Fruit fly (Drosophila melanogaster) whole organism, prepupa: ENCODE results near the gene CstF64.

Source experiments
- Blimp-1 ChIP-seq: fragments of 200-800 bp; sonication (Bioruptor generic); optimal IDR thresholded peaks from 3 replicates; lab custom pipeline; 2017; ENCODE audit warnings: missing biosample characterization, missing genetic modification characterization, mild to moderate bottlenecking, moderate library complexity, missing genetic modification reagents
- CG11294 ChIP-seq: fragments of 200-800 bp; sonication (Bioruptor generic); IDR thresholded peaks from 2 replicates; pipeline ENCODE4 v1.3.6; 2022; ENCODE audit warnings: missing biosample characterization, missing genetic modification characterization
- CG11762 ChIP-seq: fragments of 200-800 bp; sonication (Bioruptor generic); optimal IDR thresholded peaks from 3 replicates; lab custom pipeline; 2016; ENCODE audit warnings: missing biosample characterization, missing genetic modification characterization; ENCODE audit not compliant: insufficient read depth
- CG11902 ChIP-seq: fragments of 200-800 bp; sonication (Bioruptor generic); optimal IDR thresholded peaks from 3 replicates; lab custom pipeline; 2016; ENCODE audit warnings: missing biosample characterization, missing genetic modification characterization
- CG15336 ChIP-seq: fragments of 200-800 bp; sonication (Bioruptor generic); IDR thresholded peaks from 2 replicates; pipeline ENCODE4 v1.3.6; 2022; ENCODE audit warnings: missing biosample characterization, missing genetic modification characterization
- CG1621 ChIP-seq: fragments of 200-800 bp; sonication (Bioruptor generic); optimal IDR thresholded peaks from 3 replicates; lab custom pipeline; 2018; ENCODE audit warnings: missing biosample characterization, mild to moderate bottlenecking, missing genetic modification characterization
- CG16779 ChIP-seq: fragments of 200-800 bp; sonication (Bioruptor generic); optimal IDR thresholded peaks from 3 replicates; lab custom pipeline; 2017; ENCODE audit warnings: missing biosample characterization, mild to moderate bottlenecking, missing genetic modification characterization
- CG3032 ChIP-seq: fragments of 200-800 bp; optimal IDR thresholded peaks from 2 replicates; lab custom pipeline; 2019; ENCODE audit warnings: missing biosample characterization, mild to moderate bottlenecking, missing genetic modification characterization, moderate library complexity
- CG32006 ChIP-seq: fragments of 200-800 bp; sonication (Bioruptor generic); optimal IDR thresholded peaks from 3 replicates; lab custom pipeline; 2017; ENCODE audit warnings: missing biosample characterization, mild to moderate bottlenecking, missing genetic modification characterization
- CG34406 ChIP-seq: fragments of 200-800 bp; sonication (Bioruptor generic); optimal IDR thresholded peaks from 3 replicates; lab custom pipeline; 2016; ENCODE audit warnings: missing biosample characterization, missing genetic modification characterization
- CG3919 ChIP-seq: fragments of 200-800 bp; sonication (Bioruptor generic); optimal IDR thresholded peaks from 3 replicates; lab custom pipeline; 2016; ENCODE audit warnings: missing biosample characterization, missing genetic modification characterization
- CG4318 ChIP-seq: fragments of 200-800 bp; sonication (Bioruptor generic); optimal IDR thresholded peaks from 3 replicates; lab custom pipeline; 2017; ENCODE audit warnings: missing biosample characterization, mild to moderate bottlenecking, missing genetic modification characterization
- CG6163 ChIP-seq: fragments of 200-800 bp; sonication (Bioruptor generic); IDR thresholded peaks from 3 replicates; pipeline ENCODE4 v1.3.6; 2022; ENCODE audit warnings: missing biosample characterization, missing genetic modification characterization
- CG6276 ChIP-seq: fragments of 200-800 bp; sonication (Bioruptor generic); optimal IDR thresholded peaks from 2 replicates; lab custom pipeline; 2017; ENCODE audit warnings: missing biosample characterization, mild to moderate bottlenecking, missing genetic modification characterization
- CG6792 ChIP-seq: fragments of 200-800 bp; sonication (Bioruptor generic); optimal IDR thresholded peaks from 3 replicates; lab custom pipeline; 2016; ENCODE audit warnings: missing biosample characterization, missing genetic modification characterization
- CG6808 ChIP-seq: fragments of 200-800 bp; sonication (Bioruptor generic); optimal IDR thresholded peaks from 3 replicates; lab custom pipeline; 2017; ENCODE audit warnings: missing biosample characterization, missing genetic modification characterization, mild to moderate bottlenecking, moderate library complexity, missing genetic modification reagents
- CG6854 ChIP-seq: fragments of 200-800 bp; sonication (Bioruptor generic); optimal IDR thresholded peaks from 2 replicates; lab custom pipeline; 2017; ENCODE audit warnings: missing biosample characterization, mild to moderate bottlenecking, missing genetic modification characterization
- CG7368 ChIP-seq: fragments of 200-800 bp; sonication (Bioruptor generic); optimal IDR thresholded peaks from 3 replicates; lab custom pipeline; 2016; ENCODE audit warnings: missing biosample characterization, missing genetic modification characterization
- CG8119 ChIP-seq: fragments of 200-800 bp; sonication (Bioruptor generic); IDR thresholded peaks from 3 replicates; pipeline ENCODE4 v1.3.6; 2022; ENCODE audit warnings: missing biosample characterization, missing genetic modification characterization
- CG8319 ChIP-seq: fragments of 200-800 bp; sonication (Bioruptor generic); optimal IDR thresholded peaks from 3 replicates; lab custom pipeline; 2016; ENCODE audit warnings: missing biosample characterization, missing genetic modification characterization
- CG8632 ChIP-seq: fragments of 200-800 bp; sonication (Bioruptor generic); optimal IDR thresholded peaks from 3 replicates; lab custom pipeline; 2016; ENCODE audit warnings: missing biosample characterization, missing genetic modification characterization
- CG9139 ChIP-seq: fragments of 200-800 bp; sonication (Bioruptor generic); optimal IDR thresholded peaks from 3 replicates; lab custom pipeline; 2017; ENCODE audit warnings: missing biosample characterization, mild to moderate bottlenecking, missing genetic modification characterization
- Eip75B ChIP-seq: fragments of 200-800 bp; sonication (Bioruptor generic); optimal IDR thresholded peaks from 3 replicates; lab custom pipeline; 2016; ENCODE audit warnings: missing biosample characterization, missing genetic modification characterization
- Eip78C ChIP-seq: fragments of 200-800 bp; sonication (Bioruptor generic); peaks from one replicate; lab custom pipeline; 2016; ENCODE audit warnings: missing biosample characterization, missing genetic modification characterization
- Eip93F ChIP-seq: fragments of 200-800 bp; sonication (Bioruptor generic); optimal IDR thresholded peaks from 2 replicates; lab custom pipeline; 2016; ENCODE audit warnings: missing biosample characterization, mild to moderate bottlenecking, missing genetic modification characterization
- Ets21C ChIP-seq: fragments of 200-800 bp; sonication (Bioruptor generic); optimal IDR thresholded peaks from 3 replicates; lab custom pipeline; 2016; ENCODE audit warnings: missing biosample characterization, missing genetic modification characterization
- Gug ChIP-seq: fragments of 200-800 bp; sonication (Bioruptor generic); IDR thresholded peaks from 2 replicates; pipeline ENCODE4 v1.3.6; 2022; ENCODE audit warnings: missing biosample characterization, missing genetic modification characterization
- Hr38 ChIP-seq: sonication (Bioruptor generic); optimal IDR thresholded peaks from 2 replicates; lab custom pipeline; 2016; ENCODE audit warnings: missing biosample characterization, missing genetic modification characterization
- Hr4 ChIP-seq: fragments of 200-800 bp; sonication (Bioruptor generic); optimal IDR thresholded peaks from 3 replicates; lab custom pipeline; 2016; ENCODE audit warnings: missing biosample characterization, missing genetic modification characterization
- Lpt ChIP-seq: fragments of 200-800 bp; sonication (Bioruptor generic); optimal IDR thresholded peaks from 3 replicates; lab custom pipeline; 2016; ENCODE audit warnings: missing biosample characterization, missing genetic modification characterization
- Met ChIP-seq: fragments of 200-800 bp; sonication (Bioruptor generic); optimal IDR thresholded peaks from 3 replicates; lab custom pipeline; 2016; ENCODE audit warnings: missing biosample characterization, missing genetic modification characterization
- OdsH ChIP-seq: fragments of 200-800 bp; sonication (Bioruptor generic); optimal IDR thresholded peaks from 3 replicates; lab custom pipeline; 2016; ENCODE audit warnings: missing biosample characterization, missing genetic modification characterization
- Smox ChIP-seq: fragments of 200-800 bp; sonication (Bioruptor generic); optimal IDR thresholded peaks from 3 replicates; lab custom pipeline; 2016; ENCODE audit warnings: missing biosample characterization, missing genetic modification characterization
- Sox102F ChIP-seq: fragments of 200-800 bp; sonication (Bioruptor generic); optimal IDR thresholded peaks from 2 replicates; lab custom pipeline; 2016; ENCODE audit warnings: missing biosample characterization, mild to moderate bottlenecking, missing genetic modification characterization
- Sox14 ChIP-seq: fragments of 200-800 bp; sonication (Bioruptor generic); optimal IDR thresholded peaks from 3 replicates; lab custom pipeline; 2016; ENCODE audit warnings: missing biosample characterization, missing genetic modification characterization
- achi ChIP-seq: fragments of 200-800 bp; sonication (Bioruptor generic); optimal IDR thresholded peaks from 3 replicates; lab custom pipeline; 2016; ENCODE audit warnings: missing biosample characterization, missing genetic modification characterization
- acj6 ChIP-seq: fragments of 200-800 bp; sonication (Bioruptor generic); optimal IDR thresholded peaks from 3 replicates; lab custom pipeline; 2016; ENCODE audit warnings: missing biosample characterization, missing genetic modification characterization
- cyc ChIP-seq: fragments of 200-800 bp; sonication (Bioruptor generic); optimal IDR thresholded peaks from 3 replicates; lab custom pipeline; 2016; ENCODE audit warnings: missing biosample characterization, missing genetic modification characterization
- dac ChIP-seq: fragments of 200-800 bp; sonication (Bioruptor generic); optimal IDR thresholded peaks from 2 replicates; lab custom pipeline; 2017; ENCODE audit warnings: missing biosample characterization, mild to moderate bottlenecking, missing genetic modification characterization
- dsx ChIP-seq: fragments of 200-800 bp; optimal IDR thresholded peaks from 3 replicates; lab custom pipeline; 2019; ENCODE audit warnings: missing biosample characterization, mild to moderate bottlenecking, missing genetic modification characterization, moderate library complexity; ENCODE audit not compliant: poor library complexity, severe bottlenecking
- esn ChIP-seq: fragments of 200-800 bp; sonication (Bioruptor generic); optimal IDR thresholded peaks from 2 replicates; lab custom pipeline; 2016; ENCODE audit warnings: missing biosample characterization, mild to moderate bottlenecking, missing genetic modification characterization, moderate library complexity
- fd59A ChIP-seq: fragments of 200-800 bp; sonication (Bioruptor generic); optimal IDR thresholded peaks from 2 replicates; lab custom pipeline; 2017; ENCODE audit warnings: missing biosample characterization, mild to moderate bottlenecking, missing genetic modification characterization, missing genetic modification reagents
- fd85E ChIP-seq: fragments of 200-800 bp; sonication (Bioruptor generic); optimal IDR thresholded peaks from 3 replicates; lab custom pipeline; 2016; ENCODE audit warnings: missing biosample characterization, missing genetic modification characterization
- fkh ChIP-seq: fragments of 200-800 bp; sonication (Bioruptor generic); optimal IDR thresholded peaks from 3 replicates; lab custom pipeline; 2017; ENCODE audit warnings: missing biosample characterization, mild to moderate bottlenecking, missing genetic modification characterization, moderate library complexity
- lz ChIP-seq: fragments of 200-800 bp; sonication (Bioruptor generic); optimal IDR thresholded peaks from 3 replicates; lab custom pipeline; 2016; ENCODE audit warnings: missing biosample characterization, missing genetic modification characterization
- pdm3 ChIP-seq: fragments of 200-800 bp; sonication (Bioruptor generic); optimal IDR thresholded peaks from 3 replicates; lab custom pipeline; 2016; ENCODE audit warnings: missing biosample characterization, missing genetic modification characterization
- salr ChIP-seq, 2 experiments: fragments of 200-800 bp; sonication (Bioruptor generic); optimal IDR thresholded peaks; 3 replicates each; lab custom pipeline; 2016 to 2018; ENCODE audit warnings: missing biosample characterization in 2 of 2, missing genetic modification characterization in 2 of 2, mild to moderate bottlenecking in 1 of 2
- spab ChIP-seq: fragments of 200-800 bp; sonication (Bioruptor generic); optimal IDR thresholded peaks from 2 replicates; lab custom pipeline; 2017; ENCODE audit warnings: missing biosample characterization, mild to moderate bottlenecking, missing genetic modification characterization, missing genetic modification reagents
- svp ChIP-seq: fragments of 200-800 bp; sonication (Bioruptor generic); peaks from one replicate; lab custom pipeline; 2016; ENCODE audit warnings: missing biosample characterization, missing genetic modification characterization
- topi ChIP-seq: fragments of 200-800 bp; sonication (Bioruptor generic); optimal IDR thresholded peaks from 3 replicates; lab custom pipeline; 2016; ENCODE audit warnings: missing biosample characterization, missing genetic modification characterization
- vri ChIP-seq: fragments of 200-800 bp; sonication (Bioruptor generic); optimal IDR thresholded peaks from 3 replicates; lab custom pipeline; 2016; ENCODE audit warnings: missing biosample characterization, mild to moderate bottlenecking, missing genetic modification characterization

CstF64 gene

dm6 chr3R:18658945-18659642 lies at the start of gene CstF64, which contains the start of gene CG31224:
CstF64 (plus strand) TSS chr3R:18659618.
CG31224 (minus strand) TSS chr3R:18659309.
- TF ChIP-seq dac (peak; percentile 45), Gug (GFP tag; lab: Robert Waterston, UW) (peak; percentile 67), cyc (GFP tag; lab: Kevin White, UChicago) (peak; percentile 88), CG8319 (GFP tag; lab: Kevin White, UChicago) (peak; percentile 76), salr (GFP tag; optimal IDR thresholded peaks at IDR 0.05; lab: Kevin White, UChicago) (peak in 1 of 2 experiments; percentile 44), Eip75B (GFP tag; lab: Kevin White, UChicago) (peak; percentile 78), CG15336 (peak; percentile 59), Sox102F (no peak), CG9139 (GFP tag; lab: Kevin White, UChicago) (no peak), achi (GFP tag; lab: Kevin White, UChicago) (peak; percentile 76), CG11902 (GFP tag; lab: Kevin White, UChicago) (peak; percentile 70), CG3032 (tag; lab: Kevin White, UChicago) (peak; percentile 79), fd59A (GFP tag; lab: Kevin White, UChicago) (peak; percentile 54), CG11294 (peak; percentile 68; the same call in 1 of the 2 replicates), Ets21C (peak; percentile 73), Eip78C (GFP tag; lab: Kevin White, UChicago) (peak; percentile 93), CG8632 (GFP tag; lab: Kevin White, UChicago) (peak; percentile 64), acj6 (peak; percentile 80), CG6854 (GFP tag; lab: Kevin White, UChicago) (peak; percentile 15), Hr38 (GFP tag; lab: Kevin White, UChicago) (no peak), CG6792 (GFP tag; lab: Kevin White, UChicago) (peak; percentile 75), Hr4 (GFP tag; lab: Kevin White, UChicago) (peak; percentile 84), CG34406 (GFP tag; lab: Kevin White, UChicago) (peak; percentile 69), CG4318 (GFP tag; lab: Kevin White, UChicago) (no peak), CG1621 (peak; percentile 66), lz (GFP tag; lab: Kevin White, UChicago) (peak; percentile 86), Blimp-1 (no peak), CG6276 (GFP tag; lab: Kevin White, UChicago) (no peak), CG7368 (peak; percentile 66), Smox (GFP tag; lab: Kevin White, UChicago) (no peak), CG8119 (GFP tag; lab: Robert Waterston, UW) (peak; percentile 77), CG11762 (GFP tag; lab: Kevin White, UChicago) (peak; percentile 37), Sox14 (GFP tag; lab: Kevin White, UChicago) (peak; percentile 86), fkh (GFP tag; lab: Kevin White, UChicago) (no peak), OdsH (peak; percentile 82), svp (peak; percentile 87), Eip93F (peak; percentile 5), CG32006 (peak; percentile 77), Met (GFP tag; lab: Kevin White, UChicago) (peak; percentile 83), CG16779 (tag; lab: Kevin White, UChicago) (no peak), fd85E (GFP tag; lab: Kevin White, UChicago) (peak; percentile 40), dsx (peak; percentile 49), spab (GFP tag; lab: Kevin White, UChicago) (no peak), vri (GFP tag; lab: Kevin White, UChicago) (peak; percentile 89), topi (GFP tag; lab: Kevin White, UChicago) (peak; percentile 83), CG6808 (no peak), pdm3 (GFP tag; lab: Kevin White, UChicago) (peak; percentile 90), Lpt (GFP tag; lab: Kevin White, UChicago) (peak; percentile 55), CG3919 (GFP tag; lab: Kevin White, UChicago) (peak; percentile 83), esn (peak; percentile 86), CG6163 (peak; percentile 75)
